Fruit fly (Drosophila melanogaster) S2 (cell line): ENCODE results near the gene MED14.

ENCODE experiments used
- CG8478 ChIP-seq: fragments of >200 bp; optimal IDR thresholded peaks from 2 replicates; lab custom pipeline; 2018
- CTCF ChIP-seq, 2 experiments: fragments of >200 bp; optimal IDR thresholded peaks; 2 replicates each; lab custom pipeline; 2018

DNA sequence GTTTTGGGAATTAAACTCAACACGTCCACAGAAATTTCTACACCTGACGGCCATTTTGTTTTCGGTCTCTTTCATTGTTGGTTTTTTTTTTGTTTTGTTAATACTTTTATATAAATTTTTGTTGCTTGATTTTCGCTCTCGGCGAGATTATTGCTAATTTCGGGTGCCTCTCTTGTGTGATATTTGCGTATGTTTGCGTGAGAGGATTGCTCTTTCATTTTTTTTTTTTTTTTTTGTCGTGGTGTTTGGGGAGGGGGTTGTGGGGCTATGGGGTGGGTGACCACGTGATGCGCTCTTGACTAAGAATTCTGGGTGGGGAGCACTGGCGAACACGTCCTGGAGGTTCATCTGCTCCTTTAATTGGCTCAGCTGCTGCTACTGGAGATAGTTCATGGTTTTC, 32.9 kb downstream of the MED14 start:
- no peak for TF ChIP-seq CG8478
- TF ChIP-seq CTCF (optimal IDR thresholded peaks at IDR 0.05; lab: Kevin White, UChicago) = no peak
